Fruit fly (Drosophila melanogaster): ENCODE results near the gene CG5849.

Gene CG5849

DNA sequence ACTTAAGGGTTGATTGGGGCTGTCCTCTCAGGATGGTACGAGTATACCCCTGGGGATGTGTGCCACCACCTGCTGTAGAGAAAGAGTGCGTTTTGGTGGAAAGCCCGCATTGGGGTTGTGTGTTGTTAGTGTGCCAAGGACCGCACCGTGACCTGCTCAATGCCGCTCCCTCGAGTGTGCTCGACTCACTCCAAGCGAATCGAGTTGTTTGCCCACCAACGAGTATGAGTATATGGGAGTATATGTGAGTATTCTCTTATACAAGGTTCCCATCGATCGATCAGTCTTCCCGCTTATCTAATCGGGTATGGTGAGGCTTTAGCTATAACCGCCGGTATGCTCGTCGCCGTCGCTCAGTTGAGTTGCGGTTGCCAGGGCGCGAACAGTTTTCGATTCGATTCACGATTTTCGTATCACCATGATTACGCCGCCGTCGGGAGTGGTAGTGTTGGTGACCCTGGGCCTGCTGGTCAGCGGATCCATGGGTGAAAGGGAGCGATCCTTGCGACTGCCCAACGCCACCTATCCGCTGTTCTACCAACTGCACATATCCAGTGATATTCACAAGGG, at the start of gene CG5849:
Gene CG5849 (plus strand): TSS at position 356 of the 570 bp plus-strand sequence.
- TF ChIP-seq Mnt (GFP tag; optimal IDR thresholded peaks at IDR 0.05) (peak; percentile 22), cic (GFP tag; optimal IDR thresholded peaks at IDR 0.05) (no peak)

DNA sequence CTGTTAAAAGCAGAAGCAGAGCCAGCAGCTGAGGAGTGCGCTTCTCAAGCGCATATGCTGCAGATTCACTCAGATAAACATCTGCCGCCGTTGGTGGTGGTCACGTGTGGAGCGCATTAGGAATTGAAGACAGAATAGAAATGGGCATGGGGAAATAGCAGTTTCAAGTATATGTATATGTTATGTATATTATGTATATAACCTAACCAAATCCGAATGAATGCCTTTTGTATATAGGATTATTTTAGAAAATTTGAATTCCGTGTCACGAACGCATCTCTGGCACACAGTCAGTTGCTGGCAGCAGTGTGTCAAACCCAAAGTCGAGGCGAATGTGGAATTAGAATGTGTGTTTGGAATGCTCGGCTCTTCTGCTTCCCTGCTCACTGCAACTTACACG, 48.8 kb upstream of the CG5849 start:
- no peak for TF ChIP-seq Hr96 (GFP tag; optimal IDR thresholded peaks at IDR 0.05)
- TF ChIP-seq CG5204 (GFP tag; optimal IDR thresholded peaks at IDR 0.05), result no peak
- no peak for TF ChIP-seq CG1620 (GFP tag; optimal IDR thresholded peaks at IDR 0.05)
- TF ChIP-seq CG12768 (GFP tag; optimal IDR thresholded peaks at IDR 0.05), result no peak
- TF ChIP-seq kay (GFP tag; ENCODE audit: borderline replicate concordance), result no peak
- no peak for TF ChIP-seq Mnt (GFP tag; optimal IDR thresholded peaks at IDR 0.05)
- TF ChIP-seq CG7045 (GFP tag; optimal IDR thresholded peaks at IDR 0.05), result no peak
- no peak for TF ChIP-seq bab1 (GFP tag; optimal IDR thresholded peaks at IDR 0.05)
- TF ChIP-seq cic (GFP tag; optimal IDR thresholded peaks at IDR 0.05), result no peak
- no peak for TF ChIP-seq CG7101 (tag; optimal IDR thresholded peaks at IDR 0.05)
- no peak for TF ChIP-seq CG14711 (tag; optimal IDR thresholded peaks at IDR 0.05)

DNA sequence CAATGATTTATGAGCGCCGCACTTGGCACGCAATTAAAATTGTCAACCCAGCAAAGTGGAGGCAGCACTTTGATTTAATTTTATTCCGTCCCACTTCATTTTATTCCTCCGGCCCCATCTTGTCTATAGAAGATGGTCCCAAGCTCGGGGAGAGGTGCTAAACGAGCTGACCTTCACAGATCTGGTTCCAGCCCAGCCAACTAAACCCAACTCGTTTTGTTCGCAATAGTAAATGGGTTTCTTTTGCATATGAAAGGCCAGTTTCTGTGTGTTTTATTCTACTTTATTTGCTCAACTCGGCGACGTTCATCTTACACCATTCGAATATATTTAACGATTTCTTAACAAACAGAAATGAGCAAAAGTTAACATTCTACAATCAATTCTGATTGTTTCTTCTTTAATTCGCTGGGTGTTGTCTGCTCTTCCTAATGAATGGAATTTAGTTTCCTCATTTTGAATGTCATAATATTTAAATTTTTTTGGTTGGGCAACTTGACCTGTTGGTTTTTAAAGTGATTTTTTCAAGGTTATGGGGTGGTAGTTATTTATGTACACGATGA, 46.7 kb upstream of the CG5849 start:
- TF ChIP-seq Hr96 (GFP tag; optimal IDR thresholded peaks at IDR 0.05) (no peak), tj (GFP tag; optimal IDR thresholded peaks at IDR 0.05) (no peak), CG1620 (GFP tag; optimal IDR thresholded peaks at IDR 0.05) (no peak), CG5204 (GFP tag; optimal IDR thresholded peaks at IDR 0.05) (no peak), CG11617 (GFP tag; optimal IDR thresholded peaks at IDR 0.05) (no peak), cnc (optimal IDR thresholded peaks at IDR 0.05) (no peak), ovo (GFP tag; optimal IDR thresholded peaks at IDR 0.05) (no peak), toe (GFP tag; optimal IDR thresholded peaks at IDR 0.05) (no peak), Clk (GFP tag; optimal IDR thresholded peaks at IDR 0.05) (no peak), CG7045 (GFP tag; optimal IDR thresholded peaks at IDR 0.05) (no peak), cic (GFP tag; optimal IDR thresholded peaks at IDR 0.05) (no peak), CG7101 (tag; optimal IDR thresholded peaks at IDR 0.05) (no peak), bab1 (GFP tag; optimal IDR thresholded peaks at IDR 0.05) (no peak), pad (GFP tag; optimal IDR thresholded peaks at IDR 0.05) (no peak), CG33017 (tag; optimal IDR thresholded peaks at IDR 0.05) (no peak)

DNA sequence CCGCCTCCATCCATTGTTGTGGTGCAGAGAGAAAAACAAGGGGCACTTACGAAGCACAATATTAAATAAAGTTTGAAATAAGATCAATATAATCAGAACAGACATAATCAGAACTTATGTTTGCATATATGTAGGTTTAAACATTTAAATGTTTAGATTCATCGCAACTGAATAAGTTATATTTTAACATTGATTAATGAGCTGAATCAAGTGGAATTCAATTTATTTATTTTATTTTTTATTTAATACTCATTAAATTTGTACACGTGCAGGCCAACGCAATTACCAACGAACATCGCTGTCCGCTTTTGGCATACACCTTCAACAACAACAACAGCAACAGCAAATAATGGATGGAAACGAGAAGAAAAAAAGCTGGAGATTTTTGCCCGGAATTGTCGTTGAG, 41.0 kb upstream of the CG5849 start:
- no peak for TF ChIP-seq Mnt (GFP tag; optimal IDR thresholded peaks at IDR 0.05)
- no peak for TF ChIP-seq CG7101 (tag; optimal IDR thresholded peaks at IDR 0.05)
- no peak for TF ChIP-seq pad (GFP tag; optimal IDR thresholded peaks at IDR 0.05)
- TF ChIP-seq CG11617 (GFP tag; optimal IDR thresholded peaks at IDR 0.05), result no peak
- TF ChIP-seq cic (GFP tag; optimal IDR thresholded peaks at IDR 0.05), result no peak
- no peak for TF ChIP-seq kay (GFP tag; ENCODE audit: borderline replicate concordance)
- TF ChIP-seq CG5204 (GFP tag; optimal IDR thresholded peaks at IDR 0.05), result no peak
- TF ChIP-seq Hr96 (GFP tag; optimal IDR thresholded peaks at IDR 0.05), result no peak
- no peak for TF ChIP-seq bab1 (GFP tag; optimal IDR thresholded peaks at IDR 0.05)
- TF ChIP-seq CG14711 (tag; optimal IDR thresholded peaks at IDR 0.05), result no peak
- TF ChIP-seq cnc (optimal IDR thresholded peaks at IDR 0.05), result no peak
- TF ChIP-seq CG7045 (GFP tag; optimal IDR thresholded peaks at IDR 0.05), result no peak
- TF ChIP-seq ovo (GFP tag; optimal IDR thresholded peaks at IDR 0.05), result no peak
- no peak for TF ChIP-seq Clk (GFP tag; optimal IDR thresholded peaks at IDR 0.05)
- no peak for TF ChIP-seq CG33017 (tag; optimal IDR thresholded peaks at IDR 0.05)
- no peak for TF ChIP-seq Crg-1 (GFP tag; optimal IDR thresholded peaks at IDR 0.05)
- no peak for TF ChIP-seq CG12768 (GFP tag; optimal IDR thresholded peaks at IDR 0.05)
- TF ChIP-seq CG1620 (GFP tag; optimal IDR thresholded peaks at IDR 0.05), result no peak
- TF ChIP-seq toe (GFP tag; optimal IDR thresholded peaks at IDR 0.05), result no peak
- no peak for TF ChIP-seq tj (GFP tag; optimal IDR thresholded peaks at IDR 0.05)

DNA sequence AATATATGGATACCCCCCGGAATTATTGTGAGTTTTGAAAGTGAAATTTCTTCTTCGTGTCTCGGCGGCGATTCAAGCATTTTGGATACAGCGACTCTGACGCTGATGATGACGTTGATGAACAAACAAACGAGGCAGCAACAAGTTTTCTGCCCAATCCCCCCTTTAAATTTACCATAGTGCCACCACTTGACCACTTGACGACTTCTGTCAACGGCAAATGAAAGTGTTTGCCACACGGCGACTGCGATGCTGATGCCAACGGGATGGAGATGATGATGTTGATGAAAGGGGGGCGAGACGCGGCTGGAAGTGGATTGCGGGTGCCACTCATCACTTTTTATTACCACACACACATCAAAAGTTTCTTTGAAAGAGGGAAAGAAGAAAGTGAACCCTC, 39.4 kb upstream of the CG5849 start:
- TF ChIP-seq CG33017 (tag; optimal IDR thresholded peaks at IDR 0.05), result no peak
- no peak for TF ChIP-seq kay (GFP tag; ENCODE audit: borderline replicate concordance)
- TF ChIP-seq ovo (GFP tag; optimal IDR thresholded peaks at IDR 0.05), result no peak
- no peak for TF ChIP-seq Hr96 (GFP tag; optimal IDR thresholded peaks at IDR 0.05)
- no peak for TF ChIP-seq tj (GFP tag; optimal IDR thresholded peaks at IDR 0.05)
- TF ChIP-seq Crg-1 (GFP tag; optimal IDR thresholded peaks at IDR 0.05), result no peak
- no peak for TF ChIP-seq CG5204 (GFP tag; optimal IDR thresholded peaks at IDR 0.05)
- no peak for TF ChIP-seq CG7045 (GFP tag; optimal IDR thresholded peaks at IDR 0.05)
- no peak for TF ChIP-seq CG7101 (tag; optimal IDR thresholded peaks at IDR 0.05)
- TF ChIP-seq cic (GFP tag; optimal IDR thresholded peaks at IDR 0.05), result no peak
- TF ChIP-seq Mnt (GFP tag; optimal IDR thresholded peaks at IDR 0.05), result no peak
- TF ChIP-seq CG12768 (GFP tag; optimal IDR thresholded peaks at IDR 0.05), result no peak
- TF ChIP-seq CG14711 (tag; optimal IDR thresholded peaks at IDR 0.05), result no peak
- TF ChIP-seq CG11617 (GFP tag; optimal IDR thresholded peaks at IDR 0.05), result no peak

DNA sequence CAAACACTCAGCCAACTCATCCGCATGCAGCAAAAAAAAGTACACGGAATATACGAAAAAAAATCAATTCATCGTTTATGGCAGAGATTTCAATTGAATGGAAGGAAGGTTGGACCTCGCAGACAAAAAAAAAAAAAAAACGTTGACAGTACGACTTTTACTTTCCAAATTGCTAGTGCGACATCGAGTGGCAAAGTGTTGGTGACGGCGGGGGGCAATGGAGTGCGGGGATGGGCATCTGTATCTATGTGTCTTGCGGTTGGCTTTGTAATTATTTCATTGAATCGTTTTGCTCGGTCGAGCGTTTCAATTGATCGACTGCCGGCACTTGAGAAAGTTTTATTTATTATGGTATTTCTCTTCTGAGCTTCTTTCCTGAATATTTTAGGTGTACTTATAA, 38.4 kb upstream of the CG5849 start:
- TF ChIP-seq CG7045 (GFP tag; optimal IDR thresholded peaks at IDR 0.05), result no peak
- TF ChIP-seq kay (GFP tag; ENCODE audit: borderline replicate concordance), result peak; percentile 32

DNA sequence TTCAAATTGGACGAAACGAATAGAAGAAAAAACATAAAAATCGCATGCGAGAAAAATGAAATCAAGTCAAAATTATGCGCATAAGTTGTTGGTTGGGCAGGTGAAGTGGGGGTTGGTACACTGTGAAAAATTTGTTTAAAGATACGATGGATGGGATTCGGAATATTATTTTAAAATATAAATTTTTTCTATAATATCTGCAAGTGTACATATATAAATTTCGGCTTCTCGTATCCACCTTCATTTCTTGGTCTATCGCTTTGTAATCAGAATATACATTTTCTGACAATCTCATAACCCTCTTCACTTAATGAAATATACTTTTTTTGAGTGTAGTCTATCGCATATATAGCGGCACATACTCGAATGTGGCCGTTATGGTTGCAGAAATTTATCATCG, 36.6 kb upstream of the CG5849 start:
- no peak for TF ChIP-seq kay (GFP tag; ENCODE audit: borderline replicate concordance)
- no peak for TF ChIP-seq Crg-1 (GFP tag; optimal IDR thresholded peaks at IDR 0.05)
- no peak for TF ChIP-seq CG12768 (GFP tag; optimal IDR thresholded peaks at IDR 0.05)
- TF ChIP-seq CG14711 (tag; optimal IDR thresholded peaks at IDR 0.05), result no peak
- no peak for TF ChIP-seq Clk (GFP tag; optimal IDR thresholded peaks at IDR 0.05)
- TF ChIP-seq Mnt (GFP tag; optimal IDR thresholded peaks at IDR 0.05), result no peak
- no peak for TF ChIP-seq cnc (optimal IDR thresholded peaks at IDR 0.05)
- TF ChIP-seq bab1 (GFP tag; optimal IDR thresholded peaks at IDR 0.05), result no peak
- no peak for TF ChIP-seq CG7101 (tag; optimal IDR thresholded peaks at IDR 0.05)
- TF ChIP-seq Hr96 (GFP tag; optimal IDR thresholded peaks at IDR 0.05), result no peak
- TF ChIP-seq tj (GFP tag; optimal IDR thresholded peaks at IDR 0.05), result no peak
- TF ChIP-seq CG11617 (GFP tag; optimal IDR thresholded peaks at IDR 0.05), result no peak
- TF ChIP-seq ovo (GFP tag; optimal IDR thresholded peaks at IDR 0.05), result no peak
- TF ChIP-seq toe (GFP tag; optimal IDR thresholded peaks at IDR 0.05), result no peak
- no peak for TF ChIP-seq pad (GFP tag; optimal IDR thresholded peaks at IDR 0.05)

Measured in whole organism, adult.